Fruit fly (Drosophila melanogaster) whole organism, prepupa: ENCODE results near the gene Cnb.

Experiments
- CG11902 ChIP-seq: fragments of 200-800 bp; sonication (Bioruptor generic); optimal IDR thresholded peaks from 3 replicates; lab custom pipeline; 2016; ENCODE audit warnings: missing biosample characterization, missing genetic modification characterization
- ss ChIP-seq, 2 experiments: fragments of 200-800 bp; sonication (Bioruptor generic); optimal IDR thresholded peaks; 2 replicates in 1 of 2; 3 replicates in 1 of 2; lab custom pipeline; 2017 to 2018; ENCODE audit warnings: mild to moderate bottlenecking in 2 of 2, missing biosample characterization in 2 of 2, missing genetic modification characterization in 2 of 2, moderate library complexity in 1 of 2
- svp ChIP-seq: fragments of 200-800 bp; sonication (Bioruptor generic); peaks from one replicate; lab custom pipeline; 2016; ENCODE audit warnings: missing biosample characterization, missing genetic modification characterization
- topi ChIP-seq: fragments of 200-800 bp; sonication (Bioruptor generic); optimal IDR thresholded peaks from 3 replicates; lab custom pipeline; 2016; ENCODE audit warnings: missing biosample characterization, missing genetic modification characterization

Cnb gene

dm6 chr3L:1985406-1985805, 38.0 kb downstream of the Cnb start:
- TF ChIP-seq ss (GFP tag; optimal IDR thresholded peaks at IDR 0.05; lab: Kevin White, UChicago) (no peak), topi (peak; percentile 22), svp (peak; percentile 77), CG11902 (GFP tag; lab: Kevin White, UChicago) (peak; percentile 30)
